Fruit fly (Drosophila melanogaster): ENCODE measurements around the gene Spn38F.

Spn38F gene

DNA sequence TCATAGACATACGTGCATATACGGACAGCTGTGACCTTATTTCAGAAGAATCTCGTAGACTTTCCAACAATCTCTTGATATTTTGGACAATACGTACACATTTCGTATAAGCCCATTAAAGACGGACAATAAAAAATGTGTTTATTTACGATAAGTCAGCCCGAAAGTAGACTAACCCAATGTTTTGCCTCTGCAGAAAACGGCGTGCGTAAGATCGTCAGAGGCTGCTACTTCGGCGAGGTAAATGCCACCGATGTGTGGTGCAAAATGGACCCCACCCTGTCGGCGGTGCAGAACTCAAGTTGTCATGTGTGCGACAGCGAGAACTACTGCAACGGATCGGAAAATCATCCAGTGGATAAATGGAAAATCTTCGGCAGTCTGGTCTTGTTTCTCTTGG lies 31.1 kb upstream of the Spn38F start:
- TF ChIP-seq psq (GFP tag; optimal IDR thresholded peaks at IDR 0.05) (no peak), foxo (GFP tag; optimal IDR thresholded peaks at IDR 0.05) (no peak), Myc (optimal IDR thresholded peaks at IDR 0.05) (peak; percentile 30)

DNA sequence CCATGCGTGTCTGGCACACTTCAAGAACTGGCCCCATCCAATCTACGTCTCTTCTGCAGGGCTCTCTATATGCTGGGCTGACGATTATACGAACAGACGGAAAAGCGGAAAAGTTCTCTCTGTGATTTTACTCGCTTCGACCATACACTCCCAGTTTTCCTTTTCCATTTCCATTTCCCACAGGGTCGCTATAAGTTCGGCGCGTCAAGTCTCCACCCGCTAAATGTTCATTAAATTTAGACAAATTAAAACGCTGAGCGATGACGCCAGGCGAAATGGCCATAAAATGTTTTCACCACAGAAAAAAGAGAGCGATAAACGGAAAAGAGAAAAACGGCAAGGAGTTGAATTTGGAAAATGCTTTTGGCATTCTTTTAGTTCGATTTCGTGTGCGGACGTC lies 29.6 kb upstream of the Spn38F start, which contains the start of gene CG31675:
TSS of gene CG31675 (plus strand) at position 375 of the 400 bp plus-strand sequence.
- TF ChIP-seq Sp1 (GFP tag; optimal IDR thresholded peaks at IDR 0.05) = no peak
- no peak for TF ChIP-seq sv (GFP tag; optimal IDR thresholded peaks at IDR 0.05)
- no peak for TF ChIP-seq GATAd (GFP tag; optimal IDR thresholded peaks at IDR 0.05)
- TF ChIP-seq br (GFP tag; optimal IDR thresholded peaks at IDR 0.05) = no peak
- no peak for TF ChIP-seq dmrt93B (GFP tag; optimal IDR thresholded peaks at IDR 0.05)
- no peak for TF ChIP-seq Dfd (GFP tag; optimal IDR thresholded peaks at IDR 0.05)
- no peak for TF ChIP-seq lola (GFP tag; optimal IDR thresholded peaks at IDR 0.05)
- TF ChIP-seq Jra (GFP tag; optimal IDR thresholded peaks at IDR 0.05) = no peak
- no peak for TF ChIP-seq ey (GFP tag; optimal IDR thresholded peaks at IDR 0.05)
- TF ChIP-seq Myc (optimal IDR thresholded peaks at IDR 0.05) = no peak
- TF ChIP-seq tai (GFP tag; optimal IDR thresholded peaks at IDR 0.05) = no peak

DNA sequence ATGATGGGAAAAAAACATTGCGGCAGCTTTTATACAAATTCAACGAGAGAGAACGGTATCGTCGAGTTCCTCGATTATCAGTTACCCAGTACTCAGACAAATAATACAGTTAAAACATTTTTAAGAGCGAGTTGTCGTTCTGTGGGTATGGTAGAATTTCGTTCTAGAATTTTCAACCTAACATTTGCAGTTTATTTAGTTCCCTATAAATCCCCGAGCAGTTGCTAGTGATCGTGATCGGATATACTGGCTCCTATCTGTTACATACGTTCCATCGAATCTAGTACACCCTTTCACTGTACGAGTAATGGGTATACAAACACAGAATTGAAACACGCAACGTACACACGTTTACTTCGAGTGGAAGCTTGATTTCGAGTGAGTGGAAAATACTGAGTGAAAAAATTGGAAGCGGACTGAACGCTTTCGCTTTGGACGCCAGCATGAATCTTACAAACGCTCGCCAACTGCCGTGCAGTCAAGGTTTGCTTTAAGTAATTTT lies 27.0 kb upstream of the Spn38F start, which contains the start of gene CG9338:
TSS of gene CG9338 (plus strand) at position 452 of the 502 bp plus-strand sequence.
- TF ChIP-seq GATAd (GFP tag; optimal IDR thresholded peaks at IDR 0.05) = no peak
- peak; percentile 89 for TF ChIP-seq CG9705 (GFP tag; optimal IDR thresholded peaks at IDR 0.05)
- TF ChIP-seq psq (GFP tag; optimal IDR thresholded peaks at IDR 0.05) = peak; percentile 68
- TF ChIP-seq N (GFP tag; optimal IDR thresholded peaks at IDR 0.05) = no peak
- no peak for TF ChIP-seq Rel (GFP tag; optimal IDR thresholded peaks at IDR 0.05)
- peak; percentile 66 for TF ChIP-seq Rel (tag; optimal IDR thresholded peaks at IDR 0.05)
- TF ChIP-seq ey (GFP tag; optimal IDR thresholded peaks at IDR 0.05) = peak; percentile 83
- TF ChIP-seq Dif (GFP tag; optimal IDR thresholded peaks at IDR 0.05; ENCODE audit: partially characterized antibody) = no peak
- TF ChIP-seq HLH106 (tag; optimal IDR thresholded peaks at IDR 0.05) = peak; percentile 94
- peak; percentile 47 for TF ChIP-seq CrebA (GFP tag; optimal IDR thresholded peaks at IDR 0.05; ENCODE audit: borderline replicate concordance)
- TF ChIP-seq Mio (GFP tag; optimal IDR thresholded peaks at IDR 0.05) = no peak
- peak; percentile 72 for TF ChIP-seq sv (GFP tag; optimal IDR thresholded peaks at IDR 0.05)
- no peak for TF ChIP-seq Hr78 (GFP tag; optimal IDR thresholded peaks at IDR 0.05)
- TF ChIP-seq fru (GFP tag; optimal IDR thresholded peaks at IDR 0.05) = peak; percentile 88
- TF ChIP-seq woc (GFP tag; optimal IDR thresholded peaks at IDR 0.05) = peak; percentile 95
- TF ChIP-seq foxo (GFP tag; optimal IDR thresholded peaks at IDR 0.05) = peak in 1 of 2 experiments; percentile 87
- no peak for TF ChIP-seq jim (GFP tag; optimal IDR thresholded peaks at IDR 0.05)
- peak; percentile 90 for TF ChIP-seq h (GFP tag; optimal IDR thresholded peaks at IDR 0.05)
- no peak for TF ChIP-seq lola (GFP tag; optimal IDR thresholded peaks at IDR 0.05)
- no peak for TF ChIP-seq Hr83 (GFP tag; optimal IDR thresholded peaks at IDR 0.05; ENCODE audit: poor library complexity, severe bottlenecking)
- TF ChIP-seq OdsH (GFP tag; optimal IDR thresholded peaks at IDR 0.05) = peak; percentile 87
- TF ChIP-seq br (GFP tag; optimal IDR thresholded peaks at IDR 0.05) = peak; percentile 88
- TF ChIP-seq tai (GFP tag; optimal IDR thresholded peaks at IDR 0.05) = peak; percentile 61
- no peak for TF ChIP-seq Myc (optimal IDR thresholded peaks at IDR 0.05)
- peak; percentile 86 for TF ChIP-seq rgr (GFP tag; optimal IDR thresholded peaks at IDR 0.05)
- TF ChIP-seq Sp1 (GFP tag; optimal IDR thresholded peaks at IDR 0.05) = peak; percentile 76
- no peak for TF ChIP-seq dl (GFP tag; optimal IDR thresholded peaks at IDR 0.05; ENCODE audit: insufficient read depth in 1 of 2, partially characterized antibody in 2 of 2)
- peak; percentile 88 for TF ChIP-seq pan (optimal IDR thresholded peaks at IDR 0.05)
- TF ChIP-seq dmrt93B (GFP tag; optimal IDR thresholded peaks at IDR 0.05) = peak; percentile 90
- no peak for TF ChIP-seq Dfd (GFP tag; optimal IDR thresholded peaks at IDR 0.05)
- TF ChIP-seq Jra (GFP tag; optimal IDR thresholded peaks at IDR 0.05) = peak; percentile 45
- peak; percentile 37 for TF ChIP-seq Hnf4 (GFP tag; optimal IDR thresholded peaks at IDR 0.05)
- peak; percentile 36 for TF ChIP-seq CG32264 (GFP tag; optimal IDR thresholded peaks at IDR 0.05)
